Fruit fly (Drosophila melanogaster) ovary, adult (tissue): ENCODE data around the gene Efhc1.1.

ENCODE experiments used
- CG17801 ChIP-seq: fragments of 200-800 bp; optimal IDR thresholded peaks from 2 replicates; lab custom pipeline; 2019; ENCODE audit warnings: missing biosample characterization, mild to moderate bottlenecking, missing genetic modification characterization, moderate library complexity; ENCODE audit not compliant: partially characterized antibody

Gene Efhc1.1

dm6 chrX:15783610-15784009, at the start of gene Efhc1.1:
Efhc1.1 (minus strand) TSS chrX:15783710.
- no peak for TF ChIP-seq CG17801 (GFP tag; lab: Kevin White, UChicago)

- TF ChIP-seq CG17801 (GFP tag; lab: Kevin White, UChicago): no peak
Observed at dm6 chrX:15822363-15822762, 38.9 kb upstream of the Efhc1.1 start.

- TF ChIP-seq CG17801 (GFP tag; lab: Kevin White, UChicago): no peak
Observed at dm6 chrX:15818608-15819184, 35.2 kb upstream of the Efhc1.1 start.

- no peak for TF ChIP-seq CG17801 (GFP tag; lab: Kevin White, UChicago)
Observed at dm6 chrX:15817823-15818222, 34.3 kb upstream of the Efhc1.1 start.

dm6 chrX:15816905-15817304, 33.4 kb upstream of the Efhc1.1 start:
- TF ChIP-seq CG17801 (GFP tag; lab: Kevin White, UChicago): no peak

- no peak for TF ChIP-seq CG17801 (GFP tag; lab: Kevin White, UChicago)
Observed at dm6 chrX:15816127-15816526, 32.6 kb upstream of the Efhc1.1 start.

- TF ChIP-seq CG17801 (GFP tag; lab: Kevin White, UChicago): no peak
Observed at dm6 chrX:15814485-15814884, 31.0 kb upstream of the Efhc1.1 start.

- TF ChIP-seq CG17801 (GFP tag; lab: Kevin White, UChicago): no peak
Observed at dm6 chrX:15813224-15813623, 29.7 kb upstream of the Efhc1.1 start.

- no peak for TF ChIP-seq CG17801 (GFP tag; lab: Kevin White, UChicago)
Observed at dm6 chrX:15812615-15812995, 29.1 kb upstream of the Efhc1.1 start.

dm6 chrX:15811666-15812614, 28.4 kb upstream of the Efhc1.1 start:
- TF ChIP-seq CG17801 (GFP tag; lab: Kevin White, UChicago): peak; percentile 84

dm6 chrX:15809255-15809654, 25.7 kb upstream of the Efhc1.1 start, which contains the start of gene CG8509:
CG8509 (plus strand) TSS chrX:15809555.
- TF ChIP-seq CG17801 (GFP tag; lab: Kevin White, UChicago): no peak

- no peak for TF ChIP-seq CG17801 (GFP tag; lab: Kevin White, UChicago)
Observed at dm6 chrX:15807915-15808314, 24.4 kb upstream of the Efhc1.1 start.

- no peak for TF ChIP-seq CG17801 (GFP tag; lab: Kevin White, UChicago)
Observed at dm6 chrX:15805523-15805922, 22.0 kb upstream of the Efhc1.1 start.

dm6 chrX:15804790-15805189, 21.3 kb upstream of the Efhc1.1 start:
- TF ChIP-seq CG17801 (GFP tag; lab: Kevin White, UChicago): no peak

- no peak for TF ChIP-seq CG17801 (GFP tag; lab: Kevin White, UChicago)
Observed at dm6 chrX:15803764-15804563, 20.5 kb upstream of the Efhc1.1 start, which contains the start of the genes PGRP-LE and sd. PGRP-LE (minus strand) TSS chrX:15803880. sd (plus strand) TSS chrX:15804370.
